Fruit fly (Drosophila melanogaster) ovary, adult (tissue): Measurements from ENCODE around the gene Osi16.

ENCODE experiments used
- CG17801 ChIP-seq: fragments of 200-800 bp; optimal IDR thresholded peaks from 2 replicates; lab custom pipeline; 2019; ENCODE audit warnings: missing biosample characterization, mild to moderate bottlenecking, missing genetic modification characterization, moderate library complexity; ENCODE audit not compliant: partially characterized antibody

The Osi16 gene

dm6 chr3R:6351181-6351580, 46.1 kb downstream of the Osi16 start:
- TF ChIP-seq CG17801: no peak

- no peak for TF ChIP-seq CG17801
Measured at dm6 chr3R:6351696-6352378, 46.8 kb downstream of the Osi16 start.

- TF ChIP-seq CG17801: no peak
Measured at dm6 chr3R:6352436-6352835, 47.4 kb downstream of the Osi16 start.

- TF ChIP-seq CG17801: no peak
Measured at dm6 chr3R:6352893-6353623, 48.0 kb downstream of the Osi16 start.

- peak; percentile 58 for TF ChIP-seq CG17801
Measured at dm6 chr3R:6353624-6354352, 48.7 kb downstream of the Osi16 start.

dm6 chr3R:6354408-6354807, 49.4 kb downstream of the Osi16 start:
- TF ChIP-seq CG17801: no peak
